Worm (Caenorhabditis elegans) whole organism, mixed stage, embryonic: ENCODE measurements around the gene ugt-35.

ENCODE experiments used
- M03D4.4 ChIP-seq: sonication (generic microtip); optimal IDR thresholded peaks from 2 replicates; lab custom pipeline; 2017; ENCODE audit warnings: mild to moderate bottlenecking, missing genetic modification characterization, missing compliant biosample characterization
- blmp-1 ChIP-seq: fragments of 150-350 bp; optimal IDR thresholded peaks from 2 replicates; lab custom pipeline; 2014; ENCODE audit warnings: missing biosample characterization, missing genetic modification characterization
- drap-1 ChIP-seq: fragments of 200-800 bp; sonication (Bioruptor generic); optimal IDR thresholded peaks from 3 replicates; lab custom pipeline; 2018; ENCODE audit warnings: mild to moderate bottlenecking, missing genetic modification characterization, missing compliant biosample characterization
- elt-1 ChIP-seq: sonication (generic microtip); optimal IDR thresholded peaks from 2 replicates; lab custom pipeline; 2017; ENCODE audit warnings: missing genetic modification characterization, mild to moderate bottlenecking, missing compliant biosample characterization, antibody characterized with exemption, moderate library complexity, borderline replicate concordance; ENCODE audit not compliant: insufficient read depth
- ham-2 ChIP-seq: fragments of 200-800 bp; sonication (Bioruptor generic); optimal IDR thresholded peaks from 2 replicates; lab custom pipeline; 2018; ENCODE audit warnings: mild to moderate bottlenecking, missing genetic modification characterization, missing compliant biosample characterization
- lin-13 ChIP-seq: fragments of 150-350 bp; optimal IDR thresholded peaks from 2 replicates; lab custom pipeline; 2014; ENCODE audit warnings: missing biosample characterization, missing genetic modification characterization
- lsy-2 ChIP-seq: fragments of 150-350 bp; optimal IDR thresholded peaks from 2 replicates; lab custom pipeline; 2014; ENCODE audit warnings: missing biosample characterization, missing genetic modification characterization
- mab-5 ChIP-seq: fragments of 150-350 bp; optimal IDR thresholded peaks from 2 replicates; lab custom pipeline; 2014; ENCODE audit warnings: missing biosample characterization, missing genetic modification characterization
- nhr-12 ChIP-seq: fragments of 150-350 bp; optimal IDR thresholded peaks from 2 replicates; lab custom pipeline; 2014; ENCODE audit warnings: missing biosample characterization, missing genetic modification characterization
- nhr-237 ChIP-seq: fragments of 150-350 bp; optimal IDR thresholded peaks from 2 replicates; lab custom pipeline; 2014; ENCODE audit warnings: missing biosample characterization, missing genetic modification characterization
- pha-4 ChIP-seq: fragments of 150-350 bp; optimal IDR thresholded peaks from 2 replicates; lab custom pipeline; 2018; ENCODE audit warnings: missing biosample characterization, missing genetic modification reagents, missing genetic modification characterization
- unc-39 ChIP-seq: fragments of 150-350 bp; optimal IDR thresholded peaks from 2 replicates; lab custom pipeline; 2014; ENCODE audit warnings: missing biosample characterization, missing genetic modification characterization
- unc-62 ChIP-seq: fragments of 150-350 bp; optimal IDR thresholded peaks from 2 replicates; lab custom pipeline; 2014; ENCODE audit warnings: missing biosample characterization, missing genetic modification reagents, missing genetic modification characterization

ce11 chrV:10684748-10685147 is 30.7 kb upstream of the ugt-35 start:
- TF ChIP-seq nhr-12 (no peak), blmp-1 (no peak), pha-4 (tag; lab: Kevin White, UChicago) (no peak), mab-5 (tag; lab: Kevin White, UChicago) (no peak), ham-2 (GFP tag; lab: Kevin White, UChicago) (no peak), nhr-237 (tag; lab: Kevin White, UChicago) (no peak), unc-62 (GFP tag; lab: Kevin White, UChicago) (no peak), drap-1 (GFP tag; lab: Kevin White, UChicago) (no peak), lin-13 (no peak), lsy-2 (tag; lab: Kevin White, UChicago) (no peak), elt-1 (tag; lab: Kevin White, UChicago) (no peak), M03D4.4 (tag; lab: Kevin White, UChicago) (no peak), unc-39 (no peak)
